Worm (Caenorhabditis elegans) whole organism, late embryonic: ENCODE data around the gene crt-1.

Source experiments
- K02D7.2 ChIP-seq: sonication (generic microtip); optimal IDR thresholded peaks from 2 replicates; lab custom pipeline; 2017; ENCODE audit warnings: mild to moderate bottlenecking, missing genetic modification characterization, missing compliant biosample characterization
- ama-1 ChIP-seq: fragments of 150-350 bp; optimal IDR thresholded peaks from 2 replicates; lab custom pipeline; 2014
- nfya-1 ChIP-seq: sonication (generic microtip); optimal IDR thresholded peaks from 2 replicates; lab custom pipeline; 2017; ENCODE audit warnings: missing genetic modification characterization, mild to moderate bottlenecking, missing compliant biosample characterization, antibody characterized with exemption, moderate library complexity

- no peak for TF ChIP-seq nfya-1 (tag; lab: Kevin White, UChicago)
- TF ChIP-seq K02D7.2 (tag; lab: Kevin White, UChicago): no peak
- no peak for TF ChIP-seq ama-1
Observed at ce11 chrV:6135428-6135827, 35.1 kb upstream of the crt-1 start.
